Worm (Caenorhabditis elegans) whole organism, young adult: ENCODE measurements around the gene C26B9.3.

Source experiments
- ceh-100 ChIP-seq: fragments of 200-800 bp; sonication (Bioruptor generic); IDR thresholded peaks from 2 replicates; pipeline ENCODE4 v1.3.6; 2022; ENCODE audit warnings: missing genetic modification reagents, missing genetic modification characterization, missing compliant biosample characterization
- him-1 ChIP-seq: sonication (generic microtip); optimal IDR thresholded peaks from 2 replicates; lab custom pipeline; 2016; ENCODE audit warnings: missing genotype, missing genetic modification reagents, missing genetic modification characterization, missing compliant biosample characterization
- hrde-1 ChIP-seq: sonication (generic microtip); optimal IDR thresholded peaks from 2 replicates; lab custom pipeline; 2016; ENCODE audit warnings: missing genetic modification characterization, mild to moderate bottlenecking, missing compliant biosample characterization, moderate library complexity, missing genotype, missing genetic modification reagents, borderline replicate concordance
- nhr-90 ChIP-seq: sonication (generic microtip); optimal IDR thresholded peaks from 2 replicates; lab custom pipeline; 2016; ENCODE audit warnings: missing genotype, mild to moderate bottlenecking, missing genetic modification characterization, missing compliant biosample characterization
- pha-4 ChIP-seq: fragments of 150-350 bp; sonication (generic microtip); optimal IDR thresholded peaks from 2 replicates; lab custom pipeline; 2014; ENCODE audit warnings: missing biosample characterization, missing genetic modification reagents, missing genetic modification characterization
- ztf-25 ChIP-seq: fragments of 200-800 bp; sonication (Bioruptor generic); IDR thresholded peaks from 2 replicates; pipeline ENCODE4 v1.3.6; 2022; ENCODE audit warnings: missing genetic modification reagents, missing genetic modification characterization, missing compliant biosample characterization

DNA sequence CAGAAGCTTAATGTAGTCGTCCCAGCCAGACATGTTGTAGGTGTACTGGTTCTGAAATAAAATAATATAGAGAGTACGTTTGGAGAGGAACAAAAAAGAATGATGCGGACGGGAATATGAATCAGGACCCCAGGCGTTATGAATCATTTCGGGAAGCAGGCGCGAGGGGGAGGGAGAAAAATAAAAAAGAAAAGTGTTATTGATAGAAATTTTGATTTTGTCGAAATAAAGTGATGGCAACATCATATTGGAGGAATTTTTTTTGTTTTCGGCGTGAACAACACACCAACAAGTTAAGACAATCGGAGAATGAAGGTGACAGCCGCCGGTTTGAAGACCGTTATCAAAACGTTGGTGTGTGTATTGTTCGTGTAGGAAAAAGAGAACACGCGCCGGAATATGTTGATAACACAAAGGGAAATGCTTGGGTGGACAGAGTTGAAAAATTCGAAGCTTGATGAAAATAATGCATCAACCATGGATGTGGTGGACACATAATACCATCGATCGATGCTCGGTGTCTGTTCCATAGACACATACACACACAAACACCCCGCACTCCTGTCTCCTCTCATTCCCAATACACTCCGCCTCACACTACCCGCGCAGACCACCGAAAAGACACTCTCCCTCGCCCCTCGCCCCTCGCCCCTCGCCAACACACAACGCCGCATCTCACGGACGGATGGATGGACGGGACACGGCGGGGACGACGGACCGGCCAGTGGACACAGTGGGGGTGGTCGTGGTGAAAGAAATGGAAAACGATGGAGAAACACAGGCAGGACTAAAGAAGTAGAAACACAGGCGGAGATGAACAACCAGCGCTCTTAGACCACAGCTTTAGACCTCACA, 16.1 kb downstream of the C26B9.3 start, which contains the start of gene pfn-2:
- no peak for TF ChIP-seq nhr-90
- TF ChIP-seq ztf-25 (GFP tag; lab: Robert Waterston, UW) = no peak
- no peak for TF ChIP-seq him-1
- TF ChIP-seq pha-4 (tag; lab: Kevin White, UChicago) = no peak
- no peak for TF ChIP-seq ceh-100 (GFP tag; lab: Robert Waterston, UW)
- no peak for TF ChIP-seq hrde-1 (tag; lab: Kevin White, UChicago)
